Fruit fly (Drosophila melanogaster) whole organism, embryonic: ENCODE data around the gene ppl.

Experiments
- Adf1 ChIP-seq: fragments of 200-800 bp; sonication (Bioruptor generic); IDR thresholded peaks from 2 replicates; pipeline ENCODE4 v1.3.6; 2022; ENCODE audit warnings: missing biosample characterization, missing genetic modification characterization
- Awh ChIP-seq: fragments of 200-800 bp; sonication (Bioruptor generic); IDR thresholded peaks from 2 replicates; pipeline ENCODE4, ENCODE4 v1.3.6; 2022; ENCODE audit warnings: missing biosample characterization, missing genetic modification characterization
- Blimp-1 ChIP-seq: fragments of 200-800 bp; sonication (Bioruptor generic); optimal IDR thresholded peaks from 3 replicates; lab custom pipeline; 2018; ENCODE audit warnings: missing biosample characterization, missing genetic modification characterization, mild to moderate bottlenecking, moderate library complexity, missing genetic modification reagents
- CG10267 ChIP-seq: fragments of 200-800 bp; sonication (Bioruptor generic); optimal IDR thresholded peaks from 2 replicates; lab custom pipeline; 2018; ENCODE audit warnings: missing biosample characterization, mild to moderate bottlenecking, missing genetic modification characterization, moderate library complexity
- CG10274 ChIP-seq: fragments of 200-800 bp; sonication (Bioruptor generic); optimal IDR thresholded peaks from 3 replicates; lab custom pipeline; 2017; ENCODE audit warnings: missing biosample characterization, mild to moderate bottlenecking, missing genetic modification characterization
- CG11247 ChIP-seq: fragments of 200-800 bp; sonication (Bioruptor generic); IDR thresholded peaks from 2 replicates; pipeline ENCODE4 v1.3.6; 2022; ENCODE audit warnings: missing biosample characterization, missing genetic modification characterization
- CG11456 ChIP-seq: fragments of 200-800 bp; sonication (Bioruptor generic); IDR thresholded peaks from 3 replicates; pipeline ENCODE4 v1.3.6; 2022; ENCODE audit warnings: missing biosample characterization, missing genetic modification characterization
- CG12071 ChIP-seq: fragments of 200-800 bp; sonication (Bioruptor generic); optimal IDR thresholded peaks from 3 replicates; lab custom pipeline; 2018; ENCODE audit warnings: missing biosample characterization, mild to moderate bottlenecking, missing genetic modification characterization
- CG12769 ChIP-seq: fragments of 200-800 bp; sonication (Bioruptor generic); optimal IDR thresholded peaks from 2 replicates; lab custom pipeline; 2019; ENCODE audit warnings: missing biosample characterization, mild to moderate bottlenecking, missing genetic modification characterization, moderate library complexity
- CG1529 ChIP-seq: fragments of 200-800 bp; sonication (Bioruptor generic); optimal IDR thresholded peaks from 3 replicates; lab custom pipeline; 2018; ENCODE audit warnings: missing biosample characterization, missing genetic modification characterization
- CG17361 ChIP-seq: fragments of 200-800 bp; sonication (Bioruptor generic); IDR thresholded peaks from 3 replicates; pipeline ENCODE4 v1.3.6; 2022; ENCODE audit warnings: missing biosample characterization, missing genetic modification characterization
- CG2199 ChIP-seq: fragments of 200-800 bp; sonication (Bioruptor generic); IDR thresholded peaks from 3 replicates; pipeline ENCODE4 v1.3.6; 2022; ENCODE audit warnings: missing biosample characterization, missing genetic modification characterization
- CG32532 ChIP-seq: fragments of 200-800 bp; sonication (Bioruptor generic); IDR thresholded peaks from 2 replicates; pipeline ENCODE4 v1.3.6; 2022; ENCODE audit warnings: missing biosample characterization, missing genetic modification characterization
- CG3281 ChIP-seq: fragments of 200-800 bp; sonication (Bioruptor generic); optimal IDR thresholded peaks from 3 replicates; lab custom pipeline; 2017; ENCODE audit warnings: missing biosample characterization, mild to moderate bottlenecking, missing genetic modification characterization
- CG7839 ChIP-seq: fragments of 200-800 bp; sonication (Bioruptor generic); optimal IDR thresholded peaks from 3 replicates; lab custom pipeline; 2018; ENCODE audit warnings: missing biosample characterization, mild to moderate bottlenecking, missing genetic modification characterization, moderate library complexity
- CG8359 ChIP-seq: fragments of 200-800 bp; sonication (Bioruptor generic); optimal IDR thresholded peaks from 2 replicates; lab custom pipeline; 2017; ENCODE audit warnings: missing biosample characterization, mild to moderate bottlenecking, missing genetic modification characterization, borderline replicate concordance
- Dek ChIP-seq: fragments of 200-800 bp; sonication (Bioruptor generic); optimal IDR thresholded peaks from 3 replicates; lab custom pipeline; 2019; ENCODE audit warnings: missing biosample characterization, mild to moderate bottlenecking, missing genetic modification characterization, moderate library complexity
- Ets97D ChIP-seq: fragments of 200-800 bp; sonication (Bioruptor generic); optimal IDR thresholded peaks from 3 replicates; lab custom pipeline; 2016; ENCODE audit warnings: missing biosample characterization, missing genetic modification characterization
- GATAe ChIP-seq: fragments of 200-800 bp; sonication (Bioruptor generic); conservative IDR thresholded peaks from 2 replicates; pipeline ENCODE4 v1.3.6; 2022; ENCODE audit warnings: missing biosample characterization, missing genetic modification characterization
- HLH54F ChIP-seq: fragments of 200-800 bp; sonication (Bioruptor generic); optimal IDR thresholded peaks from 3 replicates; lab custom pipeline; 2016; ENCODE audit warnings: missing biosample characterization, missing genetic modification characterization
- Hmr ChIP-seq: fragments of 200-800 bp; sonication (Bioruptor generic); optimal IDR thresholded peaks from 3 replicates; lab custom pipeline; 2017; ENCODE audit warnings: mild to moderate bottlenecking, missing biosample characterization, missing genetic modification reagents, missing genetic modification characterization
- Mrtf ChIP-seq: fragments of 200-800 bp; sonication (Bioruptor generic); IDR thresholded peaks from 3 replicates; pipeline ENCODE4 v1.3.6; 2022; ENCODE audit warnings: missing biosample characterization, missing genetic modification characterization
- NFAT ChIP-seq: fragments of 200-800 bp; sonication (Bioruptor generic); IDR thresholded peaks from 2 replicates; pipeline ENCODE4 v1.3.6; 2022; ENCODE audit warnings: missing biosample characterization, missing genetic modification characterization
- Pdp1 ChIP-seq, 2 experiments: fragments of 200-800 bp; sonication (Bioruptor generic); optimal IDR thresholded peaks; 3 replicates each; lab custom pipeline; 2016; ENCODE audit warnings: missing biosample characterization in 2 of 2, missing genetic modification characterization in 2 of 2, mild to moderate bottlenecking in 1 of 2, moderate library complexity in 1 of 2
- cg ChIP-seq: fragments of 200-800 bp; sonication (Bioruptor generic); optimal IDR thresholded peaks from 3 replicates; lab custom pipeline; 2019; ENCODE audit warnings: missing biosample characterization, mild to moderate bottlenecking, missing genetic modification characterization, moderate library complexity
- chinmo ChIP-seq: fragments of 200-800 bp; sonication (Bioruptor generic); IDR thresholded peaks from 4 replicates; pipeline ENCODE4 v1.3.6; 2022; ENCODE audit warnings: missing biosample characterization, missing genetic modification characterization; ENCODE audit not compliant: partially characterized antibody
- disco-r ChIP-seq: fragments of 200-800 bp; sonication (Bioruptor generic); optimal IDR thresholded peaks from 2 replicates; lab custom pipeline; 2016; ENCODE audit warnings: missing biosample characterization, missing genetic modification characterization
- ems ChIP-seq: fragments of 200-800 bp; sonication (Bioruptor generic); optimal IDR thresholded peaks from 3 replicates; lab custom pipeline; 2016; ENCODE audit warnings: missing biosample characterization, missing genetic modification characterization
- gt ChIP-seq: fragments of 200-800 bp; sonication (Bioruptor generic); IDR thresholded peaks from 2 replicates; pipeline ENCODE4 v1.3.6; 2022; ENCODE audit warnings: missing biosample characterization, missing genetic modification characterization
- her ChIP-seq: fragments of 200-800 bp; sonication (Bioruptor generic); optimal IDR thresholded peaks from 2 replicates; lab custom pipeline; 2016; ENCODE audit warnings: missing biosample characterization, missing genetic modification characterization
- kah ChIP-seq: fragments of 200-800 bp; sonication (Bioruptor generic); optimal IDR thresholded peaks from 2 replicates; lab custom pipeline; 2018; ENCODE audit warnings: missing biosample characterization, mild to moderate bottlenecking, missing genetic modification characterization
- mld ChIP-seq: fragments of 200-800 bp; sonication (Bioruptor generic); IDR thresholded peaks from 3 replicates; pipeline ENCODE4 v1.3.6; 2022; ENCODE audit warnings: missing biosample characterization, missing genetic modification characterization; ENCODE audit not compliant: partially characterized antibody
- nmo ChIP-seq: fragments of 200-800 bp; sonication (Bioruptor generic); optimal IDR thresholded peaks from 2 replicates; lab custom pipeline; 2018; ENCODE audit warnings: missing biosample characterization, mild to moderate bottlenecking, missing genetic modification characterization, moderate library complexity
- pho ChIP-seq: fragments of 200-800 bp; sonication (Bioruptor generic); optimal IDR thresholded peaks from 2 replicates; lab custom pipeline; 2016; ENCODE audit warnings: missing biosample characterization, missing genetic modification characterization
- slbo ChIP-seq: fragments of 200-800 bp; sonication (Bioruptor generic); IDR thresholded peaks from 2 replicates; pipeline ENCODE4 v1.3.6; 2022; ENCODE audit warnings: missing biosample characterization, missing genetic modification characterization
- sr ChIP-seq: fragments of 200-800 bp; sonication (Bioruptor generic); IDR thresholded peaks from 3 replicates; pipeline ENCODE4 v1.3.6; 2022; ENCODE audit warnings: missing biosample characterization, missing genetic modification characterization
- vvl ChIP-seq: fragments of 200-800 bp; sonication (Bioruptor generic); IDR thresholded peaks from 2 replicates; pipeline ENCODE4 v1.3.6; 2022; ENCODE audit warnings: missing biosample characterization, missing genetic modification characterization
- zf30C ChIP-seq: fragments of 200-800 bp; sonication (Bioruptor generic); optimal IDR thresholded peaks from 3 replicates; lab custom pipeline; 2018; ENCODE audit warnings: missing biosample characterization, mild to moderate bottlenecking, missing genetic modification characterization

ppl gene

dm6 chr3L:21294202-21294601 is 12.9 kb upstream of the ppl start, which contains the start of gene Cpr78Cb (continued):
- no peak for TF ChIP-seq CG10274 (GFP tag; lab: Kevin White, UChicago)
- peak; percentile 47 for TF ChIP-seq CG12769 (tag; lab: Kevin White, UChicago)
- TF ChIP-seq Mrtf, result no peak
- TF ChIP-seq CG17361 (GFP tag; lab: Robert Waterston, UW), result no peak
- TF ChIP-seq CG12071 (GFP tag; lab: Kevin White, UChicago), result no peak
- 0 out of 3 replicates have a peak, but pooled peaks have one; percentile 53 for TF ChIP-seq CG2199 (GFP tag; lab: Robert Waterston, UW)
- TF ChIP-seq vvl (GFP tag; lab: Robert Waterston, UW), result peak; percentile 65; the same call in 1 of the 2 replicates
- no peak for TF ChIP-seq nmo (GFP tag; lab: Kevin White, UChicago)
- 0 out of 2 replicates have a peak, but pooled peaks have one; percentile 44 for TF ChIP-seq CG11247 (GFP tag; lab: Robert Waterston, UW)
- no peak for TF ChIP-seq cg (GFP tag; lab: Kevin White, UChicago)
- TF ChIP-seq gt (GFP tag; lab: Robert Waterston, UW), result no peak
- TF ChIP-seq CG10267 (tag; lab: Kevin White, UChicago), result no peak
- no peak for TF ChIP-seq Hmr (GFP tag; lab: Kevin White, UChicago)
- no peak for TF ChIP-seq ems (GFP tag; lab: Kevin White, UChicago)
- TF ChIP-seq slbo, result no peak

- no peak for TF ChIP-seq mld
- no peak for TF ChIP-seq kah (GFP tag; lab: Kevin White, UChicago)
- no peak for TF ChIP-seq slbo
- no peak for TF ChIP-seq Dek (tag; lab: Kevin White, UChicago)
- no peak for TF ChIP-seq CG3281 (GFP tag; lab: Kevin White, UChicago)
- no peak for TF ChIP-seq CG12071 (GFP tag; lab: Kevin White, UChicago)
- no peak for TF ChIP-seq CG1529 (GFP tag; lab: Kevin White, UChicago)
- TF ChIP-seq disco-r (GFP tag; lab: Kevin White, UChicago), result no peak
- no peak for TF ChIP-seq CG32532 (GFP tag; lab: Robert Waterston, UW)
- no peak for TF ChIP-seq zf30C (GFP tag; lab: Kevin White, UChicago)
- no peak for TF ChIP-seq Adf1 (GFP tag; lab: Robert Waterston, UW)
- no peak for TF ChIP-seq CG8359 (GFP tag; lab: Kevin White, UChicago)
- no peak for TF ChIP-seq HLH54F (GFP tag; lab: Kevin White, UChicago)
Measured at dm6 chr3L:21292700-21293099, 11.4 kb upstream of the ppl start, which contains the start of gene Cpr78Ca. Gene Cpr78Ca (minus strand): TSS chr3L:21292800.

dm6 chr3L:21291055-21291454 is 9.7 kb upstream of the ppl start:
- TF ChIP-seq sr (GFP tag; lab: Robert Waterston, UW) (0 out of 3 replicates have a peak, but pooled peaks have one; percentile 9), chinmo (GFP tag; lab: Robert Waterston, UW) (0 out of 4 replicates have a peak, but pooled peaks have one; percentile 35), CG7839 (tag; lab: Kevin White, UChicago) (no peak), CG11456 (GFP tag; lab: Robert Waterston, UW) (no peak), Blimp-1 (GFP tag; lab: Kevin White, UChicago) (peak; percentile 85), GATAe (GFP tag; lab: Robert Waterston, UW) (no peak), Pdp1 (GFP tag; optimal IDR thresholded peaks at IDR 0.05; lab: Kevin White, UChicago) (peak in 1 of 2 experiments; percentile 20), NFAT (GFP tag; lab: Robert Waterston, UW) (no peak), Awh (GFP tag; lab: Robert Waterston, UW) (peak; percentile 64), pho (no peak), her (GFP tag; lab: Kevin White, UChicago) (no peak), Ets97D (GFP tag; lab: Kevin White, UChicago) (no peak)
- TF ChIP-seq, all 482 proteins: peak for 5
